Worm (Caenorhabditis elegans) whole organism, midembryonic: ENCODE results near the gene clec-121.

ENCODE experiments used
- cog-1 ChIP-seq: sonication (generic microtip); optimal IDR thresholded peaks from 2 replicates; lab custom pipeline; 2016; ENCODE audit warnings: missing genetic modification characterization, missing compliant biosample characterization
- flt-1 ChIP-seq: fragments of 200-800 bp; sonication (Bioruptor generic); IDR thresholded peaks from 2 replicates; pipeline ENCODE4 v1.3.6; 2022; ENCODE audit warnings: missing genetic modification characterization, missing compliant biosample characterization
- ref-1 ChIP-seq: fragments of 200-800 bp; sonication (Bioruptor generic); conservative IDR thresholded peaks from 2 replicates; pipeline ENCODE4 v1.3.6; 2022; ENCODE audit warnings: missing genetic modification reagents, missing genetic modification characterization, missing compliant biosample characterization
- ztf-23 ChIP-seq: fragments of 200-800 bp; sonication (Bioruptor generic); IDR thresholded peaks from 2 replicates; pipeline ENCODE4 v1.3.6; 2022; ENCODE audit warnings: missing genetic modification reagents, missing genetic modification characterization, missing compliant biosample characterization
- ztf-29 ChIP-seq: fragments of 200-800 bp; sonication (Bioruptor generic); IDR thresholded peaks from 2 replicates; pipeline ENCODE4 v1.3.6; 2022; ENCODE audit warnings: missing genetic modification reagents, missing genetic modification characterization, missing compliant biosample characterization

DNA sequence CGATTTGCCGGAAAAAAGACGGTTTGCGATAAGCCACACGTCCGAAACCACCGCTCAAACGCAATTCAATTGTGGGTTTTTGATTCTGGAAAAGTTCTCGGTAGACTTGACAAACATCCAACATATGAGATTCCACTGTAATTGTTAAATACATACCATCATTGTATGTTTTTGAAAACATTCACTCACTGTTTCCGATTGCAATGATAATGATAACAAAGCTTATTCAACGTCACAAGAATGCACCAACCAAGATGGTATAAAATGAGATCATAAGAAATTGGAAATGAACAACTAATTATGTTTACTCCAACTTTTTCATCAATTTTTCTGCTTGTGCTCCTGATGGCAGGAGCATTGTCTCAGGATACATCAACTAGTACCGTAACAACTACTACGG, 3.6 kb downstream of the clec-121 start, which contains the start of gene clec-122:
- no peak for TF ChIP-seq cog-1 (tag; lab: Kevin White, UChicago)
- no peak for TF ChIP-seq ztf-23 (GFP tag; lab: Robert Waterston, UW)
- TF ChIP-seq ztf-29 = no peak
- TF ChIP-seq flt-1 (GFP tag; lab: Robert Waterston, UW) = no peak
- TF ChIP-seq ref-1 (GFP tag; lab: Robert Waterston, UW) = no peak
